Fruit fly (Drosophila melanogaster) whole organism, wandering third instar larva: ENCODE measurements around the gene GILT3.

Source experiments
- Abd-B ChIP-seq: fragments of >200 bp; optimal IDR thresholded peaks from 2 replicates; lab custom pipeline; 2017; ENCODE audit warnings: missing biosample characterization, missing genetic modification characterization
- CrebA ChIP-seq: fragments of 200-800 bp; sonication (Bioruptor generic); optimal IDR thresholded peaks from 2 replicates; lab custom pipeline; 2016; ENCODE audit warnings: missing biosample characterization, mild to moderate bottlenecking, missing genetic modification characterization, borderline replicate concordance
- Dfd ChIP-seq: fragments of >200 bp; optimal IDR thresholded peaks from 2 replicates; lab custom pipeline; 2017; ENCODE audit warnings: missing biosample characterization, missing genetic modification characterization
- Dif ChIP-seq: fragments of 200-275, 200-300 bp; sonication (Bioruptor generic); optimal IDR thresholded peaks from 2 replicates; lab custom pipeline; 2018; ENCODE audit warnings: missing biosample characterization, missing genetic modification characterization; ENCODE audit not compliant: partially characterized antibody
- GATAd ChIP-seq: sonication (Bioruptor generic); optimal IDR thresholded peaks from 2 replicates; lab custom pipeline; 2016; ENCODE audit warnings: missing biosample characterization, missing genetic modification characterization
- HLH106 ChIP-seq: fragments of 200-800 bp; optimal IDR thresholded peaks from 3 replicates; lab custom pipeline; 2019; ENCODE audit warnings: missing biosample characterization, mild to moderate bottlenecking, missing genetic modification characterization, moderate library complexity
- Hnf4 ChIP-seq: fragments of 200-800 bp; sonication (Bioruptor generic); optimal IDR thresholded peaks from 2 replicates; lab custom pipeline; 2016; ENCODE audit warnings: missing biosample characterization, mild to moderate bottlenecking, missing genetic modification characterization
- Hr78 ChIP-seq: fragments of >200 bp; optimal IDR thresholded peaks from 2 replicates; lab custom pipeline; 2017; ENCODE audit warnings: missing biosample characterization, missing genetic modification characterization
- Hr83 ChIP-seq: fragments of 200-300 bp; sonication (Bioruptor generic); optimal IDR thresholded peaks from 2 replicates; lab custom pipeline; 2016; ENCODE audit warnings: missing biosample characterization, mild to moderate bottlenecking, missing genetic modification characterization, moderate library complexity; ENCODE audit not compliant: poor library complexity, severe bottlenecking
- Jra ChIP-seq: sonication (Bioruptor generic); optimal IDR thresholded peaks from 2 replicates; lab custom pipeline; 2016; ENCODE audit warnings: missing biosample characterization, missing genetic modification characterization
- OdsH ChIP-seq: fragments of 200-800 bp; sonication (Bioruptor generic); optimal IDR thresholded peaks from 2 replicates; lab custom pipeline; 2016; ENCODE audit warnings: missing biosample characterization, mild to moderate bottlenecking, missing genetic modification characterization
- Rel ChIP-seq, 2 experiments: fragments of 200-800 bp; sonication (Bioruptor generic) in 1 of 2; optimal IDR thresholded peaks; 2 replicates in 1 of 2; 3 replicates in 1 of 2; lab custom pipeline; 2016 to 2019; ENCODE audit warnings: mild to moderate bottlenecking in 2 of 2, missing biosample characterization in 2 of 2, missing genetic modification characterization in 2 of 2, moderate library complexity in 1 of 2
- Sp1 ChIP-seq: fragments of 200-800 bp; sonication (Bioruptor generic); optimal IDR thresholded peaks from 3 replicates; lab custom pipeline; 2019; ENCODE audit warnings: missing biosample characterization, mild to moderate bottlenecking, missing genetic modification characterization, moderate library complexity
- Vsx2 ChIP-seq: fragments of 200-300, 225-300 bp; sonication (Bioruptor generic); optimal IDR thresholded peaks from 2 replicates; lab custom pipeline; 2018; ENCODE audit warnings: missing biosample characterization, missing genetic modification characterization; ENCODE audit not compliant: partially characterized antibody
- br ChIP-seq: fragments of 200-800 bp; sonication (Bioruptor generic); optimal IDR thresholded peaks from 2 replicates; lab custom pipeline; 2016; ENCODE audit warnings: missing biosample characterization, missing genetic modification characterization
- brk ChIP-seq: fragments of 200-800 bp; sonication (Bioruptor generic); optimal IDR thresholded peaks from 2 replicates; lab custom pipeline; 2016; ENCODE audit warnings: missing biosample characterization, mild to moderate bottlenecking, missing genetic modification characterization
- dl ChIP-seq, 2 experiments: fragments of 175-275, 200-275 bp in 1 of 2; fragments of 200-275 bp in 1 of 2; sonication (Bioruptor generic); optimal IDR thresholded peaks; lab custom pipeline; 2018; ENCODE audit warnings: mild to moderate bottlenecking in 2 of 2, missing biosample characterization in 2 of 2, missing genetic modification characterization in 2 of 2, moderate library complexity in 2 of 2; ENCODE audit not compliant: partially characterized antibody in 2 of 2, insufficient read depth in 1 of 2
- dmrt93B ChIP-seq: fragments of 200-800 bp; sonication (Bioruptor generic); optimal IDR thresholded peaks from 2 replicates; lab custom pipeline; 2018; ENCODE audit warnings: missing biosample characterization, mild to moderate bottlenecking, missing genetic modification characterization
- dsf ChIP-seq: sonication (Bioruptor generic); optimal IDR thresholded peaks from 2 replicates; lab custom pipeline; 2016; ENCODE audit warnings: missing biosample characterization, missing genetic modification characterization, borderline replicate concordance
- ey ChIP-seq: fragments of 200-800 bp; sonication (Bioruptor generic); optimal IDR thresholded peaks from 2 replicates; lab custom pipeline; 2016; ENCODE audit warnings: missing biosample characterization, missing genetic modification characterization
- foxo ChIP-seq, 2 experiments: fragments of 200-800 bp; sonication (Bioruptor generic); optimal IDR thresholded peaks; 2 replicates in 1 of 2; 3 replicates in 1 of 2; lab custom pipeline; 2016 to 2017; ENCODE audit warnings: missing biosample characterization in 2 of 2, missing genetic modification characterization in 2 of 2
- fru ChIP-seq: fragments of 200-800 bp; sonication (Bioruptor generic); optimal IDR thresholded peaks from 3 replicates; lab custom pipeline; 2016; ENCODE audit warnings: missing biosample characterization, mild to moderate bottlenecking, missing genetic modification characterization
- h ChIP-seq: fragments of 200-800 bp; sonication (Bioruptor generic); optimal IDR thresholded peaks from 3 replicates; lab custom pipeline; 2016; ENCODE audit warnings: missing biosample characterization, mild to moderate bottlenecking, missing genetic modification characterization
- jim ChIP-seq: fragments of 175-275, 200-325 bp; sonication (Bioruptor generic); optimal IDR thresholded peaks from 2 replicates; lab custom pipeline; 2016; ENCODE audit warnings: missing biosample characterization, mild to moderate bottlenecking, missing genetic modification characterization
- lola ChIP-seq: fragments of >200 bp; optimal IDR thresholded peaks from 2 replicates; lab custom pipeline; 2017; ENCODE audit warnings: missing biosample characterization, missing genetic modification characterization
- pan ChIP-seq: fragments of >200 bp; optimal IDR thresholded peaks from 2 replicates; lab custom pipeline; 2017
- rgr ChIP-seq: fragments of 200-800 bp; sonication (Bioruptor generic); optimal IDR thresholded peaks from 3 replicates; lab custom pipeline; 2016; ENCODE audit warnings: missing biosample characterization, mild to moderate bottlenecking, missing genetic modification characterization
- sage ChIP-seq: fragments of 200-800 bp; sonication (Bioruptor generic); optimal IDR thresholded peaks from 2 replicates; lab custom pipeline; 2016; ENCODE audit warnings: missing biosample characterization, mild to moderate bottlenecking, missing genetic modification characterization
- sv ChIP-seq: fragments of 200-800 bp; sonication (Bioruptor generic); optimal IDR thresholded peaks from 3 replicates; lab custom pipeline; 2016; ENCODE audit warnings: missing biosample characterization, missing genetic modification characterization
- tai ChIP-seq: sonication (Bioruptor generic); optimal IDR thresholded peaks from 2 replicates; lab custom pipeline; 2016; ENCODE audit warnings: missing biosample characterization, missing genetic modification characterization
- usp ChIP-seq: fragments of >200 bp; optimal IDR thresholded peaks from 2 replicates; lab custom pipeline; 2017; ENCODE audit warnings: missing biosample characterization, missing genetic modification characterization
- woc ChIP-seq: sonication (Bioruptor generic); optimal IDR thresholded peaks from 2 replicates; lab custom pipeline; 2016; ENCODE audit warnings: missing biosample characterization, mild to moderate bottlenecking, missing genetic modification characterization

Gene GILT3

DNA sequence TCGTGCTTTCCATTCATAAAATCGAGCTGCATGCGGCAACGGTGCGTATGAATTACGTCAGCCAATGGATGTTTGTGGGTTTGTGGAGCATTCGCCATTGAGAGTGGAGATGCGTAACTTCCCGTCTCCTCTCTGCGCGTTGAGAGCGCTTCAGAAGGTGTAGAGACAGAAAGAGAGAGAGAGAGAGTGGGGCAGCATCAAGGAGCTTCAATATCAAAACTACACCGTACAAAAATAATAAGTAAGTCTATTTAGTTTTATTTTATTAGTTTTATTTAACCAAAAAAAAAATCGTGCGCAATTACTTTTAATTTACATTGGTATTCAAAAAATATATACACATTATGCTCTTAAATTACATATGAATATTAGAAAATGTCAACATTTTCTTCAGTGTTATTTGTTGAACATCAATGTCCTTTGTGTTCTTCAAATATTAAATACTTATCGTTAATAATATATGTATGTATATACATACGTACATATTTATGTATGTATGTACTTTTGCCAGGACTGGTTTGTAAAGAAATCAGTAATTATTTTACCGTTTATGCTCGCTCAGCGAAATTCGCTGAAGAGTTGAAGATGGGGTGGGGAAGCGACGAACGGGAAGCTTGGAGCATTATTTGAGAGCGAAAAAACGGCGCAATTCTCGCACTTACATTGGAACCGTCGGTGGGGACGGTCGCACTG, 45.7 kb downstream of the GILT3 start, which contains the start of gene CG10365 (continued):
- TF ChIP-seq OdsH (GFP tag; lab: Kevin White, UChicago) (peak; percentile 91), Abd-B (GFP tag; lab: Kevin White, UChicago) (no peak), usp (no peak), tai (peak; percentile 7)
- TF ChIP-seq, all 38 proteins: peak for 19

DNA sequence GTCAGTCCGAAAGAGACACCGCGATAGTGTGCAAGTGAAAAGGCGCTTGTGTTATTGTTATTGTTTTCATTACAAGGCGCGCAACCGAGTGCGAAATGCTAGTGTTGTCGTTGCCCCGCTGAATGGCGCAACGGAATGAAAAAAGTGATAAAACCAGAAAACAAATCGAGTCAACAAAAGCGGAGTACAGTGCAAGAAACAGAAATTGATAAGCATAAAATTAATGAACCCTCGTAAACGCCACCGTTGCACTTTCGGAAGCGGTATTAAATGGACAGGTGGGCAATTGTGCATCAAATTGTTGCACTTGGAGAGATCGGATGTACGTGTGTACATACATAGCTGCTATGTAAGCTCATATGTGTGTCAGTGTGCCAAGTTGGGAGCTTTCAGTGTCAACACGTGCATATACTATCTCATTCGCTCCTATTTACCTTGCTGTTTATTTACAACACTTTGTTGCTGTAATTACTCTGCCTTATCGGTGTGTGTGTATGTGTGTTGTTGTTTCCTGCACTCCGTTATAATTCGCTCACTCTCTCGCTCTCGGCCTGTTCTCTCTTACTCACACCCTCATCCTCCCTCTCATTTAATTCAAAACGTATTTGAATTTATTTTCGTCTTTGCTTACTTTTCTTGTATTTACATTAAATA, 46.4 kb downstream of the GILT3 start:
- TF ChIP-seq woc (GFP tag; lab: Kevin White, UChicago) (no peak), ey (no peak), Dfd (GFP tag; lab: Kevin White, UChicago) (no peak), Dif (GFP tag; lab: Kevin White, UChicago) (peak; percentile 74), foxo (GFP tag; optimal IDR thresholded peaks at IDR 0.05; lab: Kevin White, UChicago) (peak in 1 of 2 experiments; percentile 51), OdsH (GFP tag; lab: Kevin White, UChicago) (no peak), CrebA (GFP tag; lab: Kevin White, UChicago) (no peak), tai (peak; percentile 51), br (GFP tag; lab: Kevin White, UChicago) (peak; percentile 11), fru (GFP tag; lab: Kevin White, UChicago) (peak; percentile 24), rgr (peak; percentile 15), pan (lab: Kevin White, UChicago) (no peak), Hr78 (no peak), sage (peak; percentile 34), Hr83 (GFP tag; lab: Kevin White, UChicago) (peak; percentile 70), HLH106 (peak; percentile 10), brk (no peak), Jra (peak; percentile 17), dsf (GFP tag; lab: Kevin White, UChicago) (no peak), jim (no peak), Sp1 (GFP tag; lab: Kevin White, UChicago) (peak; percentile 2), dl (GFP tag; optimal IDR thresholded peaks at IDR 0.05; lab: Kevin White, UChicago; ENCODE audit: insufficient read depth in 1 of 2, partially characterized antibody in 2 of 2) (peak; percentile 22 to 38), h (peak; percentile 45), lola (GFP tag; lab: Kevin White, UChicago) (no peak), GATAd (GFP tag; lab: Kevin White, UChicago) (no peak)

DNA sequence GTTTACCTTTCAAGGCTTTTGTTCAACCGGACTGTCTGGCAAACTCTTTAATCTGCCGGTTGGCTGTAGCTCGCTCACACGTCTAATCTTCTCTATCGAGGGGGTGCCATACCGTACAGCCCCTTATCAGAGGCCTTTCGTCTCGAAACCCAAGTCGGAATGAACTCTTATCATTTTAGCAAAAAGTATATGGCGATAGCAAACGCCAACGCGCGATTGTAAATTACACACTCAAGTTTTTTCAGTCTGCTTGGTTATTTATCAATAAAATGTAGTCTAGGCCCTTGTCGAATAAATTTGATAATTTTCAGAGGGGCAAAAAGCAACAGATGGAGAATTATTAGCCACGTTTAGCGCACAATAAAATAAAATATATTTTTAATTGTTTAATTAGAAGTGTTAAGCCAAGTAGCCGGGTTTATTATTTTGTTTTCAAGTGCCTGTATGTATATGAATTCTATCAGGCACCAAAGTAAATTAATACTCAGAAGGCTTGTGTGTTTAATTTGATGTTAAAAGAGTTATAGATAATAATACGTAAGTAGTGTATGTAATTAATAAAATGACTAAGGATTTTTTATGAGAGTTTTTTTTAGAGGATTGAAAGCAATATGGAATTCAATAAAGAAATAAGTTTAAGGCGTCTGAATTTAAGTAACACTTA, 47.8 kb downstream of the GILT3 start:
- peak; percentile 31 for TF ChIP-seq Vsx2 (GFP tag; lab: Kevin White, UChicago)
- no peak for TF ChIP-seq Dif (GFP tag; lab: Kevin White, UChicago)
- TF ChIP-seq sage: peak; percentile 7
- TF ChIP-seq h: peak; percentile 12
- no peak for TF ChIP-seq rgr
- TF ChIP-seq dl (GFP tag; optimal IDR thresholded peaks at IDR 0.05; lab: Kevin White, UChicago; ENCODE audit: insufficient read depth in 1 of 2, partially characterized antibody in 2 of 2): no peak
- no peak for TF ChIP-seq OdsH (GFP tag; lab: Kevin White, UChicago)
- TF ChIP-seq dsf (GFP tag; lab: Kevin White, UChicago): no peak
- peak; percentile 55 for TF ChIP-seq br (GFP tag; lab: Kevin White, UChicago)
- TF ChIP-seq Hr78: no peak
- no peak for TF ChIP-seq Rel (GFP tag; optimal IDR thresholded peaks at IDR 0.05; lab: Kevin White, UChicago)
- peak; percentile 42 for TF ChIP-seq Rel (tag; optimal IDR thresholded peaks at IDR 0.05; lab: Kevin White, UChicago)
- no peak for TF ChIP-seq jim
- no peak for TF ChIP-seq GATAd (GFP tag; lab: Kevin White, UChicago)
- TF ChIP-seq Hnf4 (GFP tag; lab: Kevin White, UChicago): no peak
- no peak for TF ChIP-seq dmrt93B (GFP tag; lab: Kevin White, UChicago)
- no peak for TF ChIP-seq sv
- no peak for TF ChIP-seq Abd-B (GFP tag; lab: Kevin White, UChicago)
- peak; percentile 42 for TF ChIP-seq brk
- peak; percentile 80 for TF ChIP-seq CrebA (GFP tag; lab: Kevin White, UChicago)
- TF ChIP-seq woc (GFP tag; lab: Kevin White, UChicago): no peak
